Worm (Caenorhabditis elegans) whole organism, dauer: ENCODE data around the gene syd-9.

Experiments used
- unc-62 ChIP-seq: sonication (generic microtip); optimal IDR thresholded peaks from 2 replicates; lab custom pipeline; 2017; ENCODE audit warnings: missing biosample characterization, missing genetic modification reagents, missing genetic modification characterization

The syd-9 gene

DNA sequence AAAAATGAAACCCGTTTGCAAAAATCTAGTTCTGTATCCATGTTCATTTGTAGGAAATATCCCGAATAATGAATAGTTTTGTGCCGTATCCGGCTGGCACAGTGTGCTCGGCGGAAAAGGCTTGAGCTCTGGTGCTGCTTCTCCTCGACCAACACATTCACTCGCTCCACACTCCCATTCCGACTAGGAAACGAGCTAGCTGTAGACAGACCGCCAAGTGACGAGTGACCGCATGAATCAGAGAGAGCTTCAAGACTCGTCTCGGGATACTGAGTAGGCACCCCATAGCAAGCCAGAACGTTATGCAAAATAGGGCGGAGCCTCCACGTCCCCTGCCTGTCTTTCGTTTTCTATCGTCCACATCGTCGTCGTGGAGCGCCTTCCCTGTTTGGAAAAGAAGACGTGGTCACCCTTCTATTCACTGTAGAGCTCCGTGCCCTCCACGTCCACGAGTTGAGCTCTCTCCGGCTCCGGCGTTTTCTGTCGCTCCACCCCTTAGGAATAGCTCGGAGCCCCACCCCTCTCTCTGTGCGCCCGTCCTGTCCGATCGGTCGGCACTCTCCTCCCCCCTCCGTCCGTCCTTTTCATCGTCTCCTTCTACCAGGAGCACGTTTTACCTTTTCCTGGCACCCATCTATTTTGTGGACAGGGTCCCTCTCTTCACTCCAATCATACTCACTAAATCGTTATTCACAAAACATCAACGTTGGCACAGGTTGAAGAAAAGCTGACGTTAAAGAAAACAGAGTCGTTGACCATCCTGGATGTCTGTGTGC, at the start of gene syd-9:
Gene syd-9 (plus strand): TSS at position 394 of the 776 bp plus-strand sequence.
- TF ChIP-seq unc-62 (GFP tag; lab: Kevin White, UChicago): no peak

DNA sequence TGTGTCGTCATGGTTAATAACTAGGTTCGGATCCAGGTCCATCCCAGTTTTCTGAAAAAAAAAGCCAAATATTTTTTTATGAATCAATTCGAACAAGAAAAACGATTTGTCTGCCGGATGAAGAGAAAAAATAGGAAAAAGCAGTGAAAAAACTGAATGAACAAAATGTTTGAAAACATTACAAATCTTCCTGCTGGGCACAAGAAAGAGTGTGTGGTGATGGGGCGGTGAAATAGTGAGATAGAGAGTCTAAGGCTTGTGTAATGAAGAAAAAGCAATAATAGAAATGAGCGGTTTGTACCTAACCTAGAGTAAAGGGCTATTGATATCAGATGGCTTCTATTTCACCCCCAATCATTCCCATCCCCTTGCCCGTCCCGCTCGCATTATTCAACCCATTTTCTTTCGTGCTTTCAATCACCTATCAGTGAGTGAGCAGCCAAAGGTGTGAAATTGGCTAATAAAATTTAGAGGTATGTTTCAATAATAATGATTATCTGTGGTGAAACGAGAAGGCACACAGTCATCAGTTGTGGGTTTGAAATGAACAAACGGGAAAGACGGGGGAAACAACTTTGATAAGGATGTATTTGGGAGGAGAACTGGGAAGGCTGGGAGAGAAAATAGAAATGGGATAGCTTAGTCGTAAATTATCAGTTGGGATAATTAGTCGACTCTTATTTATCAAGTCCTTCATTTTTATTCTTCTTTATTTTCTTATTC, 47.2 kb upstream of the syd-9 start, which contains the start of gene bar-1:
Gene bar-1 (minus strand): TSS at position 51 of the 723 bp plus-strand sequence.
- no peak for TF ChIP-seq unc-62 (GFP tag; lab: Kevin White, UChicago)

DNA sequence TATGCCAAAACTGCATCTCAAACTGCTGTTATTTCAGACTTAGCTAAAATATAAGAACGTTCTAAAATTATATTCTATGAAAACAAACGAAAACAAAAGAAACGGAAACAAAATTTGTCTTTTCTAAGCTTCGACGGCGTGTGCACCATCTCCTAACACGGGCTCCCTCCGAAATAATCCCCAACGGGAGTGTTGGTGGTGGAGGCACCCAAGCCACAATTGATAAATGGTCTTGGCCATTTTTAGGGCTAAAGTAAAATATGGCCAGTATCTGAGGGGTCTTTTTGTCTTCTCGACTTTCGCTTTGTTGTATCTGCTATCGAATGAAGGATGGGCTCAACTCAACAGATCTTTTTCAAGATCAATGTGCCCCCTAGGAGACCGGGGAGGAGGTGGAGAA, 42.5 kb upstream of the syd-9 start:
- TF ChIP-seq unc-62 (GFP tag; lab: Kevin White, UChicago): no peak

DNA sequence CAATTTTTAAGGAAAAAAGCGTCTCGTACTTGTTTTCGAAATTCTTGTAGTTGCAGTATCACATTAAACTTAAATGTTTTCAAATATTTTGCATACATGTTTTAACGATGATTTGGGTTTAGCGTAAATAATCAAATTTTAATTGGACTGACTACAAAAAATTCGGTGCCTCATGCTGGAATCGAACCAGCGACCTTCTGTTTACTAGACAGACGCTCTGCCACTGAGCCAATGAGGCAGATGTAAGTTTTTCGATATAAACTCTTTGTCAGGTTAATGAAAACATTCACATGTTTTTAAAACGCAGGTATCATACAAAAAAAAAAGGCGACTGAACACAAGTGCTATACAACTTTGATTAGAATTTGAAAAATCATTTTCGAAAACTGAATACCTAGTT, 41.1 kb upstream of the syd-9 start:
- TF ChIP-seq unc-62 (GFP tag; lab: Kevin White, UChicago): no peak

DNA sequence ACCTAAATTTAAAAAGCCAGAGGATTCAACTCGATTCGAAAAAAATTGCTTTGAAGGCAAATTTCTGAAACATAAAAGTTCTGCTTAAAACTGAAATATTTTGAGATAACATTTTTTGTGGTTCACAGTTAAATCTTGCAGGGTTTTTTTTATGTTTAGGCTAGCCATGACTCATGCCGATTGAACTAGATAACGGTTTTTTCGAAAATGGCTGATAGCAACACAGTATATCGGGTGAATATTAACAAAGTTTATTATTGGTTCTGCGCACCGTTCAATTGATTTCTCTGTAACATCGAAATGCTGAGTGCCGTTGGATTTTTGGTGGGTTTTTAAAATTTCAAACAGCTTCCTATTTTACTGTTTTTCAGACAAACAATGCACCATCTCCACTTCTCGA, 40.6 kb upstream of the syd-9 start, which contains the start of gene F43E12.1:
Gene F43E12.1 (plus strand): TSS at position 301 of the 400 bp plus-strand sequence.
- no peak for TF ChIP-seq unc-62 (GFP tag; lab: Kevin White, UChicago)

DNA sequence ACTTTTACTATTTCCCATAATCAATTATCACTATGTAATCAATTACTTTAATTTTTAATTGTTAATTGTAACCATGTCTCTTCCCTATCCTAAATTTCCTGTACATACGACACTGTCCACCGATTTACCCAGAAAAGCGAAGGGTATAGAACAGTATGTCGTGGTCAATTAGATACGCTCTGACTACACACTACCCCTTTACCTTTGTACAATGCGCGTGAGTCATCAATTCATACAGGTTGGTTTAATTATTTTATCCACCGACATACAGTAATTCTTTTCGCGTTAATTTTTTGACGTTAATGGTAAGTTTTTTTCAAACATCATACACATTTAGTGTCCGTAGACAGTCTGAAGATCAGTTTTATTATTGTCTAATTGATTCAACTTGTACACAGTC, 36.3 kb upstream of the syd-9 start:
- TF ChIP-seq unc-62 (GFP tag; lab: Kevin White, UChicago): no peak

DNA sequence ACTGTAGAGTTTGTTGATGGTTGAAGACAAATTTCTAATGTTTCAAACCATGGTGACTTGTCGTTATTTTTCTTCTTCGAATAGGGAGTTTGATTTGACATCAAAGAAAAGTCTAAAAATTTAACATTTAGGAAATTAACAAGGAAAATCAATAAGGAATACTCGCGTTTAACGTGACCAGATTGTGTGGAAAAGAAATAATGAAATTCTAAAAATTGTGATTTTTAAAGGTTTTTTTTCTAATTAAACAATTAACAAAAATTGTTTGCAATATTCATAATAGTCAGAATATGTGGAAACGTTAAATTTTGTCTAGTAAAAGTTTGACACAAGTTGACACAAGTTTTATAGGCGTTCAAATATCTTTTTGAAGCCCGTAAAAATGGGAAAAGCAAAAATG, 30.3 kb upstream of the syd-9 start, which contains the start of gene C55B6.4:
Gene C55B6.4 (minus strand): TSS at position 101 of the 400 bp plus-strand sequence.
- no peak for TF ChIP-seq unc-62 (GFP tag; lab: Kevin White, UChicago)

DNA sequence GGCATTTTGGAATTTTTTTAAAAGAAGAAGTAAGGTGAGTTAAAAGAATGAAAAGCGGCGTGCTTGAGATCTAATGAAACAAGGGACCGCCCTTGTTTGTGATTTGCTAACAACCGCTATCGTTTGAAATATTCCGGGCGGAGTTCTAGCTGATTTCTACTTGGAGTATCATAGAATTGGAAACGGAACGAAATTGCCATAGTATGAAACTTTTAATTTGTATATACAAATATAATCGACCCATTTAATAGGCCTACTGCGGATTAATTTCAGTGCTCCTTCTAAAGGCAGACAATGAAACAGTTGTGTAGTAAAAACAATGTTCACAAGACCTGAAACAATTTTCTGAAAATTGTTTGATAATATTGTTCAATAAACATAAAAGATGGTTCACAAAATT, 26.0 kb upstream of the syd-9 start, which contains the start of gene C55B6.7:
Gene C55B6.7 (minus strand): TSS at position 101 of the 400 bp plus-strand sequence.
- TF ChIP-seq unc-62 (GFP tag; lab: Kevin White, UChicago): no peak

DNA sequence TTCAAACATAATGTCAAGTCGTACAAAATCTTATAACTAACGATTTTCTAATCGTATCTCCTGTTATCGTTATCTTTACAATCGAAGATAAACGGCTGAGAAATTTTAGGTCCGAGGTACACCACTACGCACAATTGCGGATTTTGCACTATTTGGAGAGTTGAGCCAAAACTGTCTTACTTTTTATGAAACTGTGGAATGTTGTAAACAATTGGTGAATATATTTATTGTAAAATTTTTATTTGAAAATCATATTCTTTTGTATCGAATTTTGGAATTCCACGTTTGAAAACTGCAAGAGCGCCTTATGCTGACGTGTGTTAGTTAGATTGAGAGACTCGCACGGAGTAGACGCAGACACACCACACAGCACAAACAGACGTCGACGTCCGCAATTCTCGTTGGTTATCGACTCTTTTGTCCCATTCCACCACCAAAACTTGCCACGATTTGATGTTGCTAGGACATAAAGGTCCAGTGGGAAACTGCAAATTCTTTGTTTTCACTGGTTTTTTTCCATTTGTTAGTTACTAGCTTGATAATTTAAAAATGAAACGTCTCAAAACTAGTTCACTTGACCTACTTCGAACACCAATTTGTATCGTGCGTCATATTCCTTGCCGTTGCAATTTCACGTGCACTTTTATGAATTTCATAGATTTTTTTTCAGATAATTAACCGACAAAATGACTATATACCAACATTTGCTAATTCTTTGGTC, 23.8 kb upstream of the syd-9 start, which contains the start of gene dnj-7:
Gene dnj-7 (plus strand): TSS at position 671 of the 721 bp plus-strand sequence.
- no peak for TF ChIP-seq unc-62 (GFP tag; lab: Kevin White, UChicago)

DNA sequence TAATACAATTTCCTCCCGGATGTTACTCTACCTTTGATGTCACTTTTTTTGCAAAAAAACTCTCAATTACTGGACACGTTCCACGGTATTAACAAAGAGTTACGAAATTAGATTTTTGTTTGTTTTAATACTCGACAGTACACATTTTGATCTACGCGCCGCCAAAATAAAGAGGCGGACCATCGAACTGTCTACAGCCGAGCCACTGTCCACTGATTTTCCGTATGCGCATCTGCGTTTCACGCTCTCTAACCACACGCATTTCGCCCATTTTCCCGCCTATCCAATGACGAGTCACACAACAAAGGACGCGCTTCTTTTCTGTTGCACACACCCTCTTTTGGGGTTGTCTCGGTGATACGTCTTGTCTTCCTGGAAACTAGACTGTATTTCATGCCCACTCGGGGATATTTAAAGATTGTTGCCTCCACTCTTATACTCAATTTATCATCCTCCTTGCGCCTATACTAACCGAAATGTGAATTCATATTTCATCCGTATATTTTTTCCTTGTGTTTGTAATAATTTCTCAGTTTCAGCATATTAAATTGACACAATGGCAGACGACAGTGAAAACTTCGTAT, 18.0 kb upstream of the syd-9 start, which contains the start of gene C55B6.1:
Gene C55B6.1 (plus strand): TSS at position 534 of the 584 bp plus-strand sequence.
- TF ChIP-seq unc-62 (GFP tag; lab: Kevin White, UChicago): no peak

DNA sequence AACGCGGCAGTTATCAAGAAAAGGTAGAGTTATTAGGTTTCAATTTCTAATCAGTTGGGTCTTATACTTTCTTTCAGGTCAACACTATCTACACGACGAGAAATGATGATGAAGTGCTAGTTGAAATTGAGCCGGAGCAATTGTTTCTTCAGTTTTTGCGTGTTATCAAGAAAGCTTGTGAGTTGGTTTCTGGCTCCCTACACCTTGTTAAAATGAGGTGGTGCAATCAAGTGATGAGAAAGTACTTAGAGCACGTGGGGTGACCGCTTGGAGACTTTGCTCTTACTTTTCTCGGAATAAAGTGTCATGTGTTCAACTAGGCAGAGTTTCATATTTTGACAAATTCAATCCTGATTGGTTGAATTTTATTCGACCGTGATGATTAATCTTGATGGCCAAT, 17.4 kb upstream of the syd-9 start:
- no peak for TF ChIP-seq unc-62 (GFP tag; lab: Kevin White, UChicago)

DNA sequence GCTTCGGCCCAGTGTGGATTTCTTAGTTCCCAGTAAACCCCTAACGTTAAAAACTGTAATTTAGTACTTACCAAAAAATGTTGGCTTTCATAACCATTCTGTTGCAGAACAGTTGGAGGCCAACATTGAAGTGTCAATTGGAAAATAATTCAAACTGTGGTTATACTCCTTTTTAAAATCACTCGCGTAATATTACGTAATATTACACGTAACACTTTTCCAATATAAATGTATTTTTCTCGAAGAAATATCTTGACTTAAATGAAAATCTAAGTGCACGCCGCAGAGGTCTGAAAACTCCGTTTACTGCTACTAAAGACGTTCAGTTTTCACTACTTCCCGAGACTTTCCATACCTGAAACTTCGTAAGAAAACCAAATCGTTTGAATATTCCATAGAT, 13.7 kb upstream of the syd-9 start:
- TF ChIP-seq unc-62 (GFP tag; lab: Kevin White, UChicago): no peak

DNA sequence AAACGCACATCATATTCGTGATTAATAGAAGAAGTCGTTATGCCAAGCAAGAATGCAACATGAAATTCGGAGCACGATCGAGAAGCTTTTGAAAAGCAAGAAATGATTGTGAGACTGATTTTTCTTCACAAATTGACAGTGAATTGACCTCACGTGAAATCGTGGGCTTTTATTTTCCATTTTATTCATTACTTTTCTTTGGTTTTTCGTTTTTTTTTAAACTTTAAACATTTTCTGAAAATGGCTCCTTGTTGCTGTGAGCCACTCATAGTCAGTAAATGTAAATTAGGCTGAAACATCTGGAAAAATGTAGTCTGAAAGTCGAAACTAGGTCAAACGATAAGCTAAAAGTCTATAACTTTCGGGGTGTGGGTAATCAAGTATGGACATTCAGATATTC, 12.7 kb upstream of the syd-9 start, which contains the start of gene C55B6.5:
Gene C55B6.5 (minus strand): TSS at position 101 of the 400 bp plus-strand sequence.
- no peak for TF ChIP-seq unc-62 (GFP tag; lab: Kevin White, UChicago)

DNA sequence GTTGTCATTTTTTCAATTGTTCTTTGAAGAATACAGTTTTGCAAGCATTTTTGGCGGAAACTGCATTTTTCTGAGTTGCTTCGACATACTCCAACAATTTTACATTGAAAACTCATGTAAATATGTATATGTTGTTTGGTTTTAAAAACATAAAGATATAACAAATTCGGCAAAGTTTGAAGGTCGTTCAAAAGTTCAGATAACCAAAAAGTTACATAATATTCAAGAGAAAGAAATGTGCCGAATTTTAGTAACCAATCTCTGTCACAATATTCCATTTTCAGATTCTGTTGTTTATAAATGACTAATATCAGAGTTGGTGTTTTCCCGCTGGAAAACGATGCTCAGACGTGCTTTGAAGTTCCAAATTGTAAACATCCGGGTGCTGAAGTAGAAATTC, 11.5 kb upstream of the syd-9 start, which contains the start of gene ZK867.2:
Gene ZK867.2 (plus strand): TSS at position 301 of the 400 bp plus-strand sequence.
- TF ChIP-seq unc-62 (GFP tag; lab: Kevin White, UChicago): no peak

DNA sequence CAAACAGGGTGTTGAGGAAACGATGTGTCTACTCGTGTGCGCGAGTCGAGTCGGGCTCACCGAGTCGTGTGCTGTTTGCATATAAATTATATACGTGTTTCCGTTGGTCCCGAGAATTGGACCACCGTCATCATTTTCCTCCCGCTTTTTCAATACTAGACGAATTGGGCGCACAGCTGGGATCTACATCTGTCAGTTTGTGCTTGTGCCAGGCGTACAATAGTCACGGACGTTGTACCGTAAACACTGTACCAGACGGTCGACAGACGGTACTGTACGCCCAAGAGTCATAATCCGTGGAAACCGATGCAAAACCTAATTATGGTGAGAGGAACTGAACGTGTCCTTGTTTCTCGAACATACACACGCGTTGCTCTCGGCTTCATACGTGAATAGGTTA, 8.7 kb upstream of the syd-9 start:
- TF ChIP-seq unc-62 (GFP tag; lab: Kevin White, UChicago): no peak
